Worm (Caenorhabditis elegans): ENCODE measurements around the gene srx-32.

The srx-32 gene

ce11 chrV:772210-772609 is 48.3 kb downstream of the srx-32 start:
- no peak for TF ChIP-seq gmeb-2 (tag; optimal IDR thresholded peaks at IDR 0.05)
- no peak for TF ChIP-seq pag-3 (tag; optimal IDR thresholded peaks at IDR 0.05; ENCODE audit: borderline replicate concordance)
- TF ChIP-seq ets-4 (tag; optimal IDR thresholded peaks at IDR 0.05): no peak
- TF ChIP-seq hlh-13 (GFP tag; optimal IDR thresholded peaks at IDR 0.05): no peak
